Fruit fly (Drosophila melanogaster): ENCODE data around the gene Pgant4.

Gene Pgant4

dm6 chr2L:3475948-3476347 is 3.5 kb downstream of the Pgant4 start (continued):
- TF ChIP-seq CG2678 (tag; optimal IDR thresholded peaks at IDR 0.05): peak; percentile 84
- peak; percentile 94 for TF ChIP-seq D19A (tag; optimal IDR thresholded peaks at IDR 0.05)
- TF ChIP-seq tx (GFP tag; optimal IDR thresholded peaks at IDR 0.05): no peak
- no peak for TF ChIP-seq D (optimal IDR thresholded peaks at IDR 0.05)
- peak; percentile 19 for TF ChIP-seq D (GFP tag; optimal IDR thresholded peaks at IDR 0.05)
- no peak; the same call in 2 of the 3 replicates for TF ChIP-seq croc (GFP tag; conservative IDR thresholded peaks at IDR 0.05)
- peak; percentile 72 for TF ChIP-seq Fer1 (GFP tag; optimal IDR thresholded peaks at IDR 0.05)
- no peak for TF ChIP-seq stwl (tag; optimal IDR thresholded peaks at IDR 0.05)
- no peak for TF ChIP-seq psq (GFP tag; optimal IDR thresholded peaks at IDR 0.05)
- peak; percentile 76 for TF ChIP-seq lmd (GFP tag; IDR thresholded peaks at IDR 0.05)
- peak; percentile 38 for TF ChIP-seq schlank (tag; optimal IDR thresholded peaks at IDR 0.05)
- no peak for TF ChIP-seq gt (GFP tag; IDR thresholded peaks at IDR 0.05)
- peak; percentile 53 for TF ChIP-seq Hmx (GFP tag; optimal IDR thresholded peaks at IDR 0.05)
- peak; percentile 56 for TF ChIP-seq zfh2 (GFP tag; optimal IDR thresholded peaks at IDR 0.05)
- peak; percentile 65 for TF ChIP-seq CG9932 (GFP tag; IDR thresholded peaks at IDR 0.05)
- peak; percentile 40 for TF ChIP-seq ci (GFP tag; IDR thresholded peaks at IDR 0.05)
- TF ChIP-seq CG11560 (tag; IDR thresholded peaks at IDR 0.05): no peak
- no peak for TF ChIP-seq h (optimal IDR thresholded peaks at IDR 0.05)
- no peak for TF ChIP-seq CG2129 (GFP tag; IDR thresholded peaks at IDR 0.05; ENCODE audit: partially characterized antibody)
- TF ChIP-seq jing (GFP tag; optimal IDR thresholded peaks at IDR 0.05): no peak
- 0 out of 3 replicates have a peak, but pooled peaks have one; percentile 44 for TF ChIP-seq H15 (GFP tag; IDR thresholded peaks at IDR 0.05)
- no peak for TF ChIP-seq CG11085 (GFP tag; IDR thresholded peaks at IDR 0.05)
- no peak for TF ChIP-seq pros (GFP tag; optimal IDR thresholded peaks at IDR 0.05)
- TF ChIP-seq luna (GFP tag; optimal IDR thresholded peaks at IDR 0.05): no peak

- TF ChIP-seq grn (GFP tag; optimal IDR thresholded peaks at IDR 0.05) (peak; percentile 56), sqz (GFP tag; optimal IDR thresholded peaks at IDR 0.05) (no peak), CG15479 (GFP tag; optimal IDR thresholded peaks at IDR 0.05) (peak; percentile 73), abd-A (tag; optimal IDR thresholded peaks at IDR 0.05) (peak; percentile 42), CG13287 (GFP tag; IDR thresholded peaks at IDR 0.05; ENCODE audit: partially characterized antibody) (0 out of 2 replicates have a peak, but pooled peaks have one; percentile 6), nau (GFP tag; optimal IDR thresholded peaks at IDR 0.05) (no peak), dpn (GFP tag; optimal IDR thresholded peaks at IDR 0.05) (no peak), HmgZ (tag; optimal IDR thresholded peaks at IDR 0.05) (no peak), Blimp-1 (GFP tag; optimal IDR thresholded peaks at IDR 0.05) (peak; percentile 98), fd3F (GFP tag; optimal IDR thresholded peaks at IDR 0.05) (no peak), Hr51 (GFP tag; optimal IDR thresholded peaks at IDR 0.05) (no peak), HLHmδ (GFP tag; optimal IDR thresholded peaks at IDR 0.05) (no peak), CG34224 (GFP tag; IDR thresholded peaks at IDR 0.05; ENCODE audit: partially characterized antibody) (peak; percentile 38; the same call in 1 of the 3 replicates), nerfin-1 (tag; optimal IDR thresholded peaks at IDR 0.05) (peak; percentile 13), Awh (GFP tag; IDR thresholded peaks at IDR 0.05) (no peak), kni (GFP tag; optimal IDR thresholded peaks at IDR 0.05) (peak; percentile 71), CG32767 (GFP tag; IDR thresholded peaks at IDR 0.05) (peak; percentile 43; the same call in 1 of the 2 replicates), CG34422 (GFP tag; IDR thresholded peaks at IDR 0.05) (0 out of 3 replicates have a peak, but pooled peaks have one; percentile 14), Sox102F (GFP tag; optimal IDR thresholded peaks at IDR 0.05) (no peak), NC2β (GFP tag; optimal IDR thresholded peaks at IDR 0.05) (no peak), CG10321 (GFP tag; IDR thresholded peaks at IDR 0.05) (peak; percentile 93), Camta (GFP tag; optimal IDR thresholded peaks at IDR 0.05) (no peak), schlank (tag; optimal IDR thresholded peaks at IDR 0.05) (no peak), zfh2 (GFP tag; optimal IDR thresholded peaks at IDR 0.05) (no peak), ttk (GFP tag; IDR thresholded peaks at IDR 0.05) (peak; percentile 30; the same call in 1 of the 2 replicates), zen (tag; optimal IDR thresholded peaks at IDR 0.05) (peak; percentile 10), CG17829 (tag; optimal IDR thresholded peaks at IDR 0.05) (no peak), dysf (GFP tag; IDR thresholded peaks at IDR 0.05) (no peak)
Observed at dm6 chr2L:3476399-3477056, 4.1 kb downstream of the Pgant4 start.
